Worm (Caenorhabditis elegans): ENCODE data around the gene nipa-1.

DNA sequence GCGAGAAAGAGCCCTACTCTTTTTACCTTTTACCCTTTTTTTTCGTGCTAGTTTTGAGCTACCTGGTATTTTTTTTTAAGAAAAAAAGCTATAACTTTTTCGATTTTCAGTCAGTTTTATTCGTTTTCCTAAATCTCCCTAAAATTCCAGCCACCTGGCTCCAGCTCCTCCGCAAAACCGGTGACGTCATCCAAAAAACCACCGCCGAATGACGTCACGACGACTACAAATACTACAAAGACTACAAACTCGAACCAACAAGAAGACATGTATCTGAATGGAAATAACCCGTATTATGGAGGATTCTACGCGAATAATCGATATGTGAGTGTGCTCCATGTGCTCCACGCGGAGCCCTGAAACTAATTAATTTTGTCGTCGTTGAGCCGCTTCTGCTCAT is 32.2 kb downstream of the nipa-1 start:
- TF ChIP-seq nhr-12 (tag; optimal IDR thresholded peaks at IDR 0.05) = no peak
- TF ChIP-seq nhr-11 (tag; optimal IDR thresholded peaks at IDR 0.05) = no peak
- no peak for TF ChIP-seq ztf-11 (tag; optimal IDR thresholded peaks at IDR 0.05)
- TF ChIP-seq nhr-25 (tag; optimal IDR thresholded peaks at IDR 0.05) = no peak
- no peak for TF ChIP-seq unc-55 (GFP tag; optimal IDR thresholded peaks at IDR 0.05)
- no peak for TF ChIP-seq nhr-77 (tag; optimal IDR thresholded peaks at IDR 0.05)
- TF ChIP-seq nhr-237 (tag; optimal IDR thresholded peaks at IDR 0.05) = no peak
